Fruit fly (Drosophila melanogaster) whole organism, prepupa: Measurements from ENCODE around the gene CG15646.

Experiments used
- CG10669 ChIP-seq: fragments of 200-800 bp; sonication (Bioruptor generic); optimal IDR thresholded peaks from 3 replicates; lab custom pipeline; 2018; ENCODE audit warnings: missing biosample characterization, mild to moderate bottlenecking, missing genetic modification characterization, moderate library complexity
- CG11294 ChIP-seq: fragments of 200-800 bp; sonication (Bioruptor generic); IDR thresholded peaks from 2 replicates; pipeline ENCODE4 v1.3.6; 2022; ENCODE audit warnings: missing biosample characterization, missing genetic modification characterization
- CG11762 ChIP-seq: fragments of 200-800 bp; sonication (Bioruptor generic); optimal IDR thresholded peaks from 3 replicates; lab custom pipeline; 2016; ENCODE audit warnings: missing biosample characterization, missing genetic modification characterization; ENCODE audit not compliant: insufficient read depth
- CG15336 ChIP-seq: fragments of 200-800 bp; sonication (Bioruptor generic); IDR thresholded peaks from 2 replicates; pipeline ENCODE4 v1.3.6; 2022; ENCODE audit warnings: missing biosample characterization, missing genetic modification characterization
- CG1621 ChIP-seq: fragments of 200-800 bp; sonication (Bioruptor generic); optimal IDR thresholded peaks from 3 replicates; lab custom pipeline; 2018; ENCODE audit warnings: missing biosample characterization, mild to moderate bottlenecking, missing genetic modification characterization
- CG16779 ChIP-seq: fragments of 200-800 bp; sonication (Bioruptor generic); optimal IDR thresholded peaks from 3 replicates; lab custom pipeline; 2017; ENCODE audit warnings: missing biosample characterization, mild to moderate bottlenecking, missing genetic modification characterization
- CG3032 ChIP-seq: fragments of 200-800 bp; optimal IDR thresholded peaks from 2 replicates; lab custom pipeline; 2019; ENCODE audit warnings: missing biosample characterization, mild to moderate bottlenecking, missing genetic modification characterization, moderate library complexity
- CG32006 ChIP-seq: fragments of 200-800 bp; sonication (Bioruptor generic); optimal IDR thresholded peaks from 3 replicates; lab custom pipeline; 2017; ENCODE audit warnings: missing biosample characterization, mild to moderate bottlenecking, missing genetic modification characterization
- CG34406 ChIP-seq: fragments of 200-800 bp; sonication (Bioruptor generic); optimal IDR thresholded peaks from 3 replicates; lab custom pipeline; 2016; ENCODE audit warnings: missing biosample characterization, missing genetic modification characterization
- CG3919 ChIP-seq: fragments of 200-800 bp; sonication (Bioruptor generic); optimal IDR thresholded peaks from 3 replicates; lab custom pipeline; 2016; ENCODE audit warnings: missing biosample characterization, missing genetic modification characterization
- CG4318 ChIP-seq: fragments of 200-800 bp; sonication (Bioruptor generic); optimal IDR thresholded peaks from 3 replicates; lab custom pipeline; 2017; ENCODE audit warnings: missing biosample characterization, mild to moderate bottlenecking, missing genetic modification characterization
- CG6163 ChIP-seq: fragments of 200-800 bp; sonication (Bioruptor generic); IDR thresholded peaks from 3 replicates; pipeline ENCODE4 v1.3.6; 2022; ENCODE audit warnings: missing biosample characterization, missing genetic modification characterization
- CG6276 ChIP-seq: fragments of 200-800 bp; sonication (Bioruptor generic); optimal IDR thresholded peaks from 2 replicates; lab custom pipeline; 2017; ENCODE audit warnings: missing biosample characterization, mild to moderate bottlenecking, missing genetic modification characterization
- CG6792 ChIP-seq: fragments of 200-800 bp; sonication (Bioruptor generic); optimal IDR thresholded peaks from 3 replicates; lab custom pipeline; 2016; ENCODE audit warnings: missing biosample characterization, missing genetic modification characterization
- CG6808 ChIP-seq: fragments of 200-800 bp; sonication (Bioruptor generic); optimal IDR thresholded peaks from 3 replicates; lab custom pipeline; 2017; ENCODE audit warnings: missing biosample characterization, missing genetic modification characterization, mild to moderate bottlenecking, moderate library complexity, missing genetic modification reagents
- CG6854 ChIP-seq: fragments of 200-800 bp; sonication (Bioruptor generic); optimal IDR thresholded peaks from 2 replicates; lab custom pipeline; 2017; ENCODE audit warnings: missing biosample characterization, mild to moderate bottlenecking, missing genetic modification characterization
- CG7368 ChIP-seq: fragments of 200-800 bp; sonication (Bioruptor generic); optimal IDR thresholded peaks from 3 replicates; lab custom pipeline; 2016; ENCODE audit warnings: missing biosample characterization, missing genetic modification characterization
- CG8119 ChIP-seq: fragments of 200-800 bp; sonication (Bioruptor generic); IDR thresholded peaks from 3 replicates; pipeline ENCODE4 v1.3.6; 2022; ENCODE audit warnings: missing biosample characterization, missing genetic modification characterization
- CG8319 ChIP-seq: fragments of 200-800 bp; sonication (Bioruptor generic); optimal IDR thresholded peaks from 3 replicates; lab custom pipeline; 2016; ENCODE audit warnings: missing biosample characterization, missing genetic modification characterization
- CG9139 ChIP-seq: fragments of 200-800 bp; sonication (Bioruptor generic); optimal IDR thresholded peaks from 3 replicates; lab custom pipeline; 2017; ENCODE audit warnings: missing biosample characterization, mild to moderate bottlenecking, missing genetic modification characterization
- Eip75B ChIP-seq: fragments of 200-800 bp; sonication (Bioruptor generic); optimal IDR thresholded peaks from 3 replicates; lab custom pipeline; 2016; ENCODE audit warnings: missing biosample characterization, missing genetic modification characterization
- Eip78C ChIP-seq: fragments of 200-800 bp; sonication (Bioruptor generic); peaks from one replicate; lab custom pipeline; 2016; ENCODE audit warnings: missing biosample characterization, missing genetic modification characterization
- Ets21C ChIP-seq: fragments of 200-800 bp; sonication (Bioruptor generic); optimal IDR thresholded peaks from 3 replicates; lab custom pipeline; 2016; ENCODE audit warnings: missing biosample characterization, missing genetic modification characterization
- Ets96B ChIP-seq: fragments of 200-800 bp; optimal IDR thresholded peaks from 2 replicates; lab custom pipeline; 2019; ENCODE audit warnings: missing biosample characterization, mild to moderate bottlenecking, missing genetic modification characterization, moderate library complexity
- Gug ChIP-seq: fragments of 200-800 bp; sonication (Bioruptor generic); IDR thresholded peaks from 2 replicates; pipeline ENCODE4 v1.3.6; 2022; ENCODE audit warnings: missing biosample characterization, missing genetic modification characterization
- Hr38 ChIP-seq: sonication (Bioruptor generic); optimal IDR thresholded peaks from 2 replicates; lab custom pipeline; 2016; ENCODE audit warnings: missing biosample characterization, missing genetic modification characterization
- Hr39 ChIP-seq: fragments of 200-800 bp; sonication (Bioruptor generic); optimal IDR thresholded peaks from 2 replicates; lab custom pipeline; 2016; ENCODE audit warnings: missing biosample characterization, missing genetic modification characterization
- Hr4 ChIP-seq: fragments of 200-800 bp; sonication (Bioruptor generic); optimal IDR thresholded peaks from 3 replicates; lab custom pipeline; 2016; ENCODE audit warnings: missing biosample characterization, missing genetic modification characterization
- Lpt ChIP-seq: fragments of 200-800 bp; sonication (Bioruptor generic); optimal IDR thresholded peaks from 3 replicates; lab custom pipeline; 2016; ENCODE audit warnings: missing biosample characterization, missing genetic modification characterization
- Met ChIP-seq: fragments of 200-800 bp; sonication (Bioruptor generic); optimal IDR thresholded peaks from 3 replicates; lab custom pipeline; 2016; ENCODE audit warnings: missing biosample characterization, missing genetic modification characterization
- OdsH ChIP-seq: fragments of 200-800 bp; sonication (Bioruptor generic); optimal IDR thresholded peaks from 3 replicates; lab custom pipeline; 2016; ENCODE audit warnings: missing biosample characterization, missing genetic modification characterization
- Smox ChIP-seq: fragments of 200-800 bp; sonication (Bioruptor generic); optimal IDR thresholded peaks from 3 replicates; lab custom pipeline; 2016; ENCODE audit warnings: missing biosample characterization, missing genetic modification characterization
- Sox15 ChIP-seq: fragments of 200-800 bp; sonication (Bioruptor generic); optimal IDR thresholded peaks from 3 replicates; lab custom pipeline; 2016; ENCODE audit warnings: missing biosample characterization, missing genetic modification characterization
- cyc ChIP-seq: fragments of 200-800 bp; sonication (Bioruptor generic); optimal IDR thresholded peaks from 3 replicates; lab custom pipeline; 2016; ENCODE audit warnings: missing biosample characterization, missing genetic modification characterization
- dac ChIP-seq: fragments of 200-800 bp; sonication (Bioruptor generic); optimal IDR thresholded peaks from 2 replicates; lab custom pipeline; 2017; ENCODE audit warnings: missing biosample characterization, mild to moderate bottlenecking, missing genetic modification characterization
- dsx ChIP-seq: fragments of 200-800 bp; optimal IDR thresholded peaks from 3 replicates; lab custom pipeline; 2019; ENCODE audit warnings: missing biosample characterization, mild to moderate bottlenecking, missing genetic modification characterization, moderate library complexity; ENCODE audit not compliant: poor library complexity, severe bottlenecking
- eg ChIP-seq: fragments of 200-800 bp; sonication (Bioruptor generic); IDR thresholded peaks from 3 replicates; pipeline ENCODE4 v1.3.6; 2022; ENCODE audit warnings: missing biosample characterization, missing genetic modification characterization
- esn ChIP-seq: fragments of 200-800 bp; sonication (Bioruptor generic); optimal IDR thresholded peaks from 2 replicates; lab custom pipeline; 2016; ENCODE audit warnings: missing biosample characterization, mild to moderate bottlenecking, missing genetic modification characterization, moderate library complexity
- fd85E ChIP-seq: fragments of 200-800 bp; sonication (Bioruptor generic); optimal IDR thresholded peaks from 3 replicates; lab custom pipeline; 2016; ENCODE audit warnings: missing biosample characterization, missing genetic modification characterization
- fkh ChIP-seq: fragments of 200-800 bp; sonication (Bioruptor generic); optimal IDR thresholded peaks from 3 replicates; lab custom pipeline; 2017; ENCODE audit warnings: missing biosample characterization, mild to moderate bottlenecking, missing genetic modification characterization, moderate library complexity
- lz ChIP-seq: fragments of 200-800 bp; sonication (Bioruptor generic); optimal IDR thresholded peaks from 3 replicates; lab custom pipeline; 2016; ENCODE audit warnings: missing biosample characterization, missing genetic modification characterization
- net ChIP-seq: fragments of 200-800 bp; sonication (Bioruptor generic); optimal IDR thresholded peaks from 3 replicates; lab custom pipeline; 2016; ENCODE audit warnings: missing biosample characterization, missing genetic modification characterization
- pdm3 ChIP-seq: fragments of 200-800 bp; sonication (Bioruptor generic); optimal IDR thresholded peaks from 3 replicates; lab custom pipeline; 2016; ENCODE audit warnings: missing biosample characterization, missing genetic modification characterization
- salr ChIP-seq, 2 experiments: fragments of 200-800 bp; sonication (Bioruptor generic); optimal IDR thresholded peaks; 3 replicates each; lab custom pipeline; 2016 to 2018; ENCODE audit warnings: missing biosample characterization in 2 of 2, missing genetic modification characterization in 2 of 2, mild to moderate bottlenecking in 1 of 2
- spab ChIP-seq: fragments of 200-800 bp; sonication (Bioruptor generic); optimal IDR thresholded peaks from 2 replicates; lab custom pipeline; 2017; ENCODE audit warnings: missing biosample characterization, mild to moderate bottlenecking, missing genetic modification characterization, missing genetic modification reagents
- ss ChIP-seq, 2 experiments: fragments of 200-800 bp; sonication (Bioruptor generic); optimal IDR thresholded peaks; 2 replicates in 1 of 2; 3 replicates in 1 of 2; lab custom pipeline; 2017 to 2018; ENCODE audit warnings: mild to moderate bottlenecking in 2 of 2, missing biosample characterization in 2 of 2, missing genetic modification characterization in 2 of 2, moderate library complexity in 1 of 2
- vri ChIP-seq: fragments of 200-800 bp; sonication (Bioruptor generic); optimal IDR thresholded peaks from 3 replicates; lab custom pipeline; 2016; ENCODE audit warnings: missing biosample characterization, mild to moderate bottlenecking, missing genetic modification characterization

CG15646 gene

DNA sequence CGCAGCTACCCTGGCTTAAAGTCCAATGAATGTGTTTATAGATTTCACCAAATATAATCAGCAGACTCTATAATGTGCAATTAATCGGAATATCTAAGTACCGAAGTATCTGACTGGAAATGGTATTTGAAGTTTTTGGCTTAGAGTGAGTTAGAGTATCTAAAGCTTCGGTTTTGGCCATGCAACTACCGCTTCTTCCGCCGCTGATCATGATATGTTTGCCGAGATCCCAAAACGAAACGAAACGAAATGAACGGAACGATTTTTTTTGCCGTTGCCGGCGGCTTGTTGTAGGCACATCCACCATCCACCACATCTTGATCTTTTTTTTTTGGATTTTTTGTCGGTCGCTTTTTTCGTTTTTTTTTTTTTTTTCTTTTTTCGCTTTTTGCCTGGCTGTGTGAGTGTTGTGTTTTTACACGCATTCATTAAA is 47.8 kb downstream of the CG15646 start (continued):
- peak; percentile 67 for TF ChIP-seq CG3032
- TF ChIP-seq Smox (GFP tag; lab: Kevin White, UChicago), result peak; percentile 81
- peak; percentile 96 for TF ChIP-seq Eip78C (GFP tag; lab: Kevin White, UChicago)
- TF ChIP-seq fkh, result peak; percentile 17
- peak; percentile 62 for TF ChIP-seq CG8319 (GFP tag; lab: Kevin White, UChicago)
- peak; percentile 75 for TF ChIP-seq net
- TF ChIP-seq dsx (GFP tag; lab: Kevin White, UChicago), result peak; percentile 76
- TF ChIP-seq dac (GFP tag; lab: Kevin White, UChicago), result peak; percentile 74
- peak; percentile 78 for TF ChIP-seq CG6276 (GFP tag; lab: Kevin White, UChicago)
- TF ChIP-seq Met (GFP tag; lab: Kevin White, UChicago), result peak; percentile 88
- TF ChIP-seq CG11762, result peak; percentile 46
- no peak for TF ChIP-seq fd85E (GFP tag; lab: Kevin White, UChicago)
- peak; percentile 83 for TF ChIP-seq Gug (GFP tag; lab: Robert Waterston, UW)
- TF ChIP-seq, all 60 proteins: peak for 59

- TF ChIP-seq CG6276 (GFP tag; lab: Kevin White, UChicago) (peak; percentile 71), CG9139 (GFP tag; lab: Kevin White, UChicago) (peak; percentile 35), Hr39 (no peak), CG32006 (GFP tag; lab: Kevin White, UChicago) (peak; percentile 28), OdsH (GFP tag; lab: Kevin White, UChicago) (no peak), CG6163 (GFP tag; lab: Robert Waterston, UW) (peak; percentile 59; the same call in 2 of the 3 replicates), lz (GFP tag; lab: Kevin White, UChicago) (no peak), Sox15 (GFP tag; lab: Kevin White, UChicago) (no peak), CG1621 (peak; percentile 19), pdm3 (GFP tag; lab: Kevin White, UChicago) (no peak), CG11294 (no peak), CG15336 (GFP tag; lab: Robert Waterston, UW) (peak; percentile 47), cyc (GFP tag; lab: Kevin White, UChicago) (no peak), CG8119 (GFP tag; lab: Robert Waterston, UW) (peak; percentile 55; the same call in 2 of the 3 replicates), CG4318 (GFP tag; lab: Kevin White, UChicago) (no peak), net (no peak), CG34406 (no peak), CG10669 (GFP tag; lab: Kevin White, UChicago) (no peak), Met (GFP tag; lab: Kevin White, UChicago) (no peak), CG3919 (GFP tag; lab: Kevin White, UChicago) (no peak), eg (GFP tag; lab: Robert Waterston, UW) (peak; percentile 74), Ets96B (peak; percentile 24), Hr4 (GFP tag; lab: Kevin White, UChicago) (no peak), Ets21C (GFP tag; lab: Kevin White, UChicago) (no peak), vri (GFP tag; lab: Kevin White, UChicago) (no peak), Hr38 (no peak), salr (GFP tag; optimal IDR thresholded peaks at IDR 0.05; lab: Kevin White, UChicago) (peak in 1 of 2 experiments; percentile 12), Gug (GFP tag; lab: Robert Waterston, UW) (no peak), CG6792 (GFP tag; lab: Kevin White, UChicago) (no peak), esn (GFP tag; lab: Kevin White, UChicago) (no peak), Eip75B (GFP tag; lab: Kevin White, UChicago) (no peak), spab (GFP tag; lab: Kevin White, UChicago) (peak; percentile 4), Smox (GFP tag; lab: Kevin White, UChicago) (no peak), dac (GFP tag; lab: Kevin White, UChicago) (no peak), CG6808 (GFP tag; lab: Kevin White, UChicago) (peak; percentile 59), ss (GFP tag; optimal IDR thresholded peaks at IDR 0.05; lab: Kevin White, UChicago) (peak; percentile 75 to 92), dsx (GFP tag; lab: Kevin White, UChicago) (peak; percentile 26), Eip78C (GFP tag; lab: Kevin White, UChicago) (peak; percentile 9), CG7368 (no peak), CG6854 (no peak), CG16779 (tag; lab: Kevin White, UChicago) (peak; percentile 13), Lpt (GFP tag; lab: Kevin White, UChicago) (peak; percentile 25)
Measured at dm6 chrX:15620439-15621227, 50.2 kb downstream of the CG15646 start.
